Worm (Caenorhabditis elegans): ENCODE data around the gene glb-28.

Gene glb-28

ce11 chrX:15317146-15317545 is at the start of gene glb-28:
Gene glb-28, minus strand, starts transcription at chrX:15317246.
- TF ChIP-seq aly-1 (tag; optimal IDR thresholded peaks at IDR 0.05): no peak
- TF ChIP-seq ets-7 (tag; optimal IDR thresholded peaks at IDR 0.05): no peak
- TF ChIP-seq scrt-1 (GFP tag; IDR thresholded peaks at IDR 0.05): no peak
- TF ChIP-seq ceh-36 (tag; optimal IDR thresholded peaks at IDR 0.05): no peak
- TF ChIP-seq hmbx-1 (tag; optimal IDR thresholded peaks at IDR 0.05): no peak
- no peak for TF ChIP-seq hnd-1 (tag; optimal IDR thresholded peaks at IDR 0.05)
- TF ChIP-seq ceh-13 (GFP tag; optimal IDR thresholded peaks at IDR 0.05): no peak
- no peak for TF ChIP-seq tbx-37 (GFP tag; conservative IDR thresholded peaks at IDR 0.05)
- TF ChIP-seq tbx-11 (GFP tag; IDR thresholded peaks at IDR 0.05): no peak
- no peak for TF ChIP-seq B0310.2 (tag; optimal IDR thresholded peaks at IDR 0.05)
- no peak for TF ChIP-seq sea-1 (GFP tag; conservative IDR thresholded peaks at IDR 0.05)
- no peak for TF ChIP-seq F13C5.2 (tag; optimal IDR thresholded peaks at IDR 0.05)
- no peak for TF ChIP-seq pes-1 (GFP tag; IDR thresholded peaks at IDR 0.05)
- TF ChIP-seq hmg-4 (GFP tag; optimal IDR thresholded peaks at IDR 0.05): no peak

ce11 chrX:15365767-15366177 is 48.7 kb upstream of the glb-28 start, which contains the start of gene C33A11.2:
Gene C33A11.2, plus strand, starts transcription at chrX:15365992.
- TF ChIP-seq sea-1 (GFP tag; conservative IDR thresholded peaks at IDR 0.05) (no peak), tbx-11 (GFP tag; IDR thresholded peaks at IDR 0.05) (no peak), ceh-36 (tag; optimal IDR thresholded peaks at IDR 0.05) (no peak), B0310.2 (tag; optimal IDR thresholded peaks at IDR 0.05) (no peak), hmg-4 (GFP tag; optimal IDR thresholded peaks at IDR 0.05) (no peak), flt-1 (GFP tag; IDR thresholded peaks at IDR 0.05) (no peak), pes-1 (GFP tag; IDR thresholded peaks at IDR 0.05) (no peak), hnd-1 (tag; optimal IDR thresholded peaks at IDR 0.05) (no peak), aly-1 (tag; optimal IDR thresholded peaks at IDR 0.05) (no peak), tbx-37 (GFP tag; conservative IDR thresholded peaks at IDR 0.05) (no peak), ceh-13 (GFP tag; optimal IDR thresholded peaks at IDR 0.05) (no peak)

ce11 chrX:15365235-15365634 is 48.2 kb upstream of the glb-28 start:
- TF ChIP-seq tra-4 (tag; optimal IDR thresholded peaks at IDR 0.05) (no peak), sea-1 (GFP tag; conservative IDR thresholded peaks at IDR 0.05) (no peak), flt-1 (GFP tag; IDR thresholded peaks at IDR 0.05) (no peak), B0310.2 (tag; optimal IDR thresholded peaks at IDR 0.05) (no peak), F13C5.2 (tag; optimal IDR thresholded peaks at IDR 0.05) (peak; percentile 13), hmg-4 (GFP tag; optimal IDR thresholded peaks at IDR 0.05) (peak; percentile 67), hmbx-1 (tag; optimal IDR thresholded peaks at IDR 0.05) (no peak), hnd-1 (tag; optimal IDR thresholded peaks at IDR 0.05) (no peak)

- no peak for TF ChIP-seq tra-4 (tag; optimal IDR thresholded peaks at IDR 0.05)
- TF ChIP-seq ama-1 (optimal IDR thresholded peaks at IDR 0.05): no peak
- no peak for TF ChIP-seq scrt-1 (GFP tag; IDR thresholded peaks at IDR 0.05)
- TF ChIP-seq tbx-37 (GFP tag; conservative IDR thresholded peaks at IDR 0.05): no peak
- TF ChIP-seq flt-1 (GFP tag; IDR thresholded peaks at IDR 0.05): no peak
Observed at ce11 chrX:15362152-15362922, 45.3 kb upstream of the glb-28 start.

ce11 chrX:15355603-15356002 is 38.6 kb upstream of the glb-28 start:
- TF ChIP-seq scrt-1 (GFP tag; IDR thresholded peaks at IDR 0.05) (no peak), tbx-37 (GFP tag; conservative IDR thresholded peaks at IDR 0.05) (no peak), B0310.2 (tag; optimal IDR thresholded peaks at IDR 0.05) (no peak), pes-1 (GFP tag; IDR thresholded peaks at IDR 0.05) (no peak), F13C5.2 (tag; optimal IDR thresholded peaks at IDR 0.05) (no peak), ets-7 (tag; optimal IDR thresholded peaks at IDR 0.05) (no peak), hnd-1 (tag; optimal IDR thresholded peaks at IDR 0.05) (no peak), ceh-13 (GFP tag; optimal IDR thresholded peaks at IDR 0.05) (no peak), hmbx-1 (tag; optimal IDR thresholded peaks at IDR 0.05) (no peak), ceh-36 (tag; optimal IDR thresholded peaks at IDR 0.05) (no peak), flt-1 (GFP tag; IDR thresholded peaks at IDR 0.05) (no peak), ama-1 (optimal IDR thresholded peaks at IDR 0.05) (no peak), sea-1 (GFP tag; conservative IDR thresholded peaks at IDR 0.05) (no peak), tbx-11 (GFP tag; IDR thresholded peaks at IDR 0.05) (no peak), aly-1 (tag; optimal IDR thresholded peaks at IDR 0.05) (no peak), tra-4 (tag; optimal IDR thresholded peaks at IDR 0.05) (no peak), hmg-4 (GFP tag; optimal IDR thresholded peaks at IDR 0.05) (no peak)

- no peak for TF ChIP-seq hmg-4 (GFP tag; optimal IDR thresholded peaks at IDR 0.05)
- TF ChIP-seq F13C5.2 (tag; optimal IDR thresholded peaks at IDR 0.05): no peak
- TF ChIP-seq hmbx-1 (tag; optimal IDR thresholded peaks at IDR 0.05): no peak
- TF ChIP-seq B0310.2 (tag; optimal IDR thresholded peaks at IDR 0.05): no peak
- no peak for TF ChIP-seq flt-1 (GFP tag; IDR thresholded peaks at IDR 0.05)
- TF ChIP-seq hnd-1 (tag; optimal IDR thresholded peaks at IDR 0.05): no peak
- TF ChIP-seq tbx-11 (GFP tag; IDR thresholded peaks at IDR 0.05): no peak
- TF ChIP-seq pes-1 (GFP tag; IDR thresholded peaks at IDR 0.05): no peak
- TF ChIP-seq ceh-13 (GFP tag; optimal IDR thresholded peaks at IDR 0.05): no peak
- TF ChIP-seq sea-1 (GFP tag; conservative IDR thresholded peaks at IDR 0.05): no peak
- TF ChIP-seq ama-1 (optimal IDR thresholded peaks at IDR 0.05): no peak
- no peak for TF ChIP-seq ets-7 (tag; optimal IDR thresholded peaks at IDR 0.05)
- TF ChIP-seq tra-4 (tag; optimal IDR thresholded peaks at IDR 0.05): no peak
Observed at ce11 chrX:15354938-15355337, 37.9 kb upstream of the glb-28 start, which contains the start of gene nfki-1. Gene nfki-1, plus strand, starts transcription at chrX:15355238.

- TF ChIP-seq tbx-11 (GFP tag; IDR thresholded peaks at IDR 0.05) (no peak), hmg-4 (GFP tag; optimal IDR thresholded peaks at IDR 0.05) (peak; percentile 23), ceh-36 (tag; optimal IDR thresholded peaks at IDR 0.05) (no peak), pes-1 (GFP tag; IDR thresholded peaks at IDR 0.05) (no peak)
Observed at ce11 chrX:15353874-15354480, 36.9 kb upstream of the glb-28 start.
